Worm (Caenorhabditis elegans) whole organism, early embryonic: ENCODE measurements around the gene mrps-14.

Source experiments
- B0310.2 ChIP-seq: sonication (generic microtip); optimal IDR thresholded peaks from 2 replicates; lab custom pipeline; 2016; ENCODE audit warnings: mild to moderate bottlenecking, missing genetic modification characterization, missing compliant biosample characterization
- F13C5.2 ChIP-seq: sonication (generic microtip); optimal IDR thresholded peaks from 2 replicates; lab custom pipeline; 2017; ENCODE audit warnings: mild to moderate bottlenecking, missing genetic modification characterization, inconsistent platforms, missing compliant biosample characterization
- aly-1 ChIP-seq: sonication (generic microtip); optimal IDR thresholded peaks from 2 replicates; lab custom pipeline; 2016; ENCODE audit warnings: missing genetic modification characterization, missing compliant biosample characterization
- ama-1 ChIP-seq: fragments of 150-350 bp; optimal IDR thresholded peaks from 2 replicates; lab custom pipeline; 2014
- ceh-13 ChIP-seq: fragments of 200-800 bp; sonication (Bioruptor generic); optimal IDR thresholded peaks from 2 replicates; lab custom pipeline; 2018; ENCODE audit warnings: mild to moderate bottlenecking, missing genetic modification characterization, missing compliant biosample characterization
- ceh-36 ChIP-seq: sonication (generic microtip); optimal IDR thresholded peaks from 2 replicates; lab custom pipeline; 2016; ENCODE audit warnings: missing genetic modification characterization, inconsistent platforms, missing compliant biosample characterization
- ets-7 ChIP-seq: sonication (generic microtip); optimal IDR thresholded peaks from 2 replicates; lab custom pipeline; 2016; ENCODE audit warnings: missing genotype, missing genetic modification characterization, missing compliant biosample characterization
- flt-1 ChIP-seq: fragments of 200-800 bp; sonication (Bioruptor generic); IDR thresholded peaks from 2 replicates; pipeline ENCODE4 v1.3.6; 2022; ENCODE audit warnings: missing genetic modification characterization, missing compliant biosample characterization
- hmbx-1 ChIP-seq: sonication (generic microtip); optimal IDR thresholded peaks from 2 replicates; lab custom pipeline; 2016; ENCODE audit warnings: mild to moderate bottlenecking, missing genetic modification characterization, missing compliant biosample characterization
- hmg-4 ChIP-seq: fragments of 200-800 bp; sonication (Bioruptor generic); optimal IDR thresholded peaks from 2 replicates; lab custom pipeline; 2018; ENCODE audit warnings: mild to moderate bottlenecking, missing genetic modification characterization, missing compliant biosample characterization
- hnd-1 ChIP-seq: sonication (generic microtip); optimal IDR thresholded peaks from 2 replicates; lab custom pipeline; 2016; ENCODE audit warnings: missing genetic modification characterization, missing compliant biosample characterization
- pes-1 ChIP-seq: fragments of 200-800 bp; sonication (Bioruptor generic); IDR thresholded peaks from 2 replicates; pipeline ENCODE4 v1.3.6; 2022; ENCODE audit warnings: missing genetic modification reagents, missing genetic modification characterization, missing compliant biosample characterization
- scrt-1 ChIP-seq: fragments of 200-800 bp; sonication (Bioruptor generic); IDR thresholded peaks from 2 replicates; pipeline ENCODE4 v1.3.6; 2022; ENCODE audit warnings: missing genetic modification characterization, missing compliant biosample characterization
- sea-1 ChIP-seq: fragments of 200-800 bp; sonication (Bioruptor generic); conservative IDR thresholded peaks from 2 replicates; pipeline ENCODE4 v1.3.6; 2022; ENCODE audit warnings: missing genetic modification characterization, missing compliant biosample characterization
- tbx-11 ChIP-seq: fragments of 200-800 bp; sonication (Bioruptor generic); IDR thresholded peaks from 2 replicates; pipeline ENCODE4 v1.3.6; 2022; ENCODE audit warnings: missing genetic modification characterization, missing compliant biosample characterization
- tbx-37 ChIP-seq: fragments of 200-800 bp; sonication (Bioruptor generic); conservative IDR thresholded peaks from 2 replicates; pipeline ENCODE4 v1.3.6; 2022; ENCODE audit warnings: missing genetic modification reagents, missing genetic modification characterization, missing compliant biosample characterization
- tra-4 ChIP-seq: sonication (generic microtip); optimal IDR thresholded peaks from 2 replicates; lab custom pipeline; 2017; ENCODE audit warnings: missing genetic modification characterization, missing compliant biosample characterization

mrps-14 gene

DNA sequence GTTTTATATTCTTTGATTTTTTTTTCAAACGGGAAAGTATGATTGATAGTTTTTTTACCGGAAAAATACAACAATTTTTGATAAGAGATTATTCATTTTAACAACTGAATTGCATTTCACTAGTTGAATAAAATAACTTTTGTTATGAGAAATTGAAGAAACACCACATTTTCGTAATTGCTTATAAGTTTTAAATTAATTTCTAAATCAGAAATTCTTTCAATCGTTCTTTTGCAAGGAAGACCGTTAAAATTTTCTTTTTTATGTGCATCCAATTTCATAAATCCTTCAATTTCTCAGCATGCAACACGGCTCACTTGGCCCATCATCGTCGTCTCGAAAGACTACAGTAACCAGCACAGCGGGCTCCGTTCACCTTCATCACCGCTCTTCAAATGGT lies 19.7 kb downstream of the mrps-14 start, which contains the start of gene plc-3:
Gene plc-3, plus strand, starts transcription at position 301 of the 400 bp plus-strand sequence.
- TF ChIP-seq ceh-13 (GFP tag; lab: Kevin White, UChicago) (no peak), ama-1 (no peak), tra-4 (tag; lab: Kevin White, UChicago) (no peak), F13C5.2 (tag; lab: Kevin White, UChicago) (no peak), pes-1 (GFP tag; lab: Robert Waterston, UW) (no peak), hmbx-1 (tag; lab: Kevin White, UChicago) (no peak), scrt-1 (no peak), sea-1 (no peak), tbx-37 (GFP tag; lab: Robert Waterston, UW) (no peak), tbx-11 (GFP tag; lab: Robert Waterston, UW) (no peak), flt-1 (no peak), ceh-36 (tag; lab: Kevin White, UChicago) (no peak), hnd-1 (tag; lab: Kevin White, UChicago) (no peak), aly-1 (tag; lab: Kevin White, UChicago) (no peak), ets-7 (tag; lab: Kevin White, UChicago) (no peak)

DNA sequence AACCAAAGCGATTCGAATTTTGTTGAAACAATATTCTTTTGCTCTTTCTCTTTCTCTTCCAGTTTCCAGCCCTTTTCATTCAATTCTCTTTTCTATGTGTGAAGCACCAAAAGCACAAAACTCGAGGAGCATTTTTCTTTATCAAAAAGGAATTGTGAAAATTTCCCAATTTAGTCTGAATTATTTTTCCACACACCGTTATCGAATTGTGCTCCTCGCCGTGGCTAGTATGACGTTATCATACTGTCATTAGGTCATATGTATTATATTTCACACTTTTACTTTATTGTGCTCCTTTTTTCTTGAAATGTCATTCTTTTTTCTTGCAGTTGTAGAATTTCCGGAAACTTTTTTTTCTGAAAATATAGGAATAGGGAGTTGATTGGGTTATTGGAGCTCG lies 20.7 kb downstream of the mrps-14 start:
- TF ChIP-seq hnd-1 (tag; lab: Kevin White, UChicago) (no peak), hmg-4 (GFP tag; lab: Kevin White, UChicago) (no peak), B0310.2 (tag; lab: Kevin White, UChicago) (no peak), tra-4 (tag; lab: Kevin White, UChicago) (no peak), hmbx-1 (tag; lab: Kevin White, UChicago) (no peak), ama-1 (no peak), ceh-13 (GFP tag; lab: Kevin White, UChicago) (no peak), sea-1 (no peak), tbx-37 (GFP tag; lab: Robert Waterston, UW) (no peak), flt-1 (no peak), ceh-36 (tag; lab: Kevin White, UChicago) (no peak), tbx-11 (GFP tag; lab: Robert Waterston, UW) (no peak), ets-7 (tag; lab: Kevin White, UChicago) (no peak), F13C5.2 (tag; lab: Kevin White, UChicago) (no peak), scrt-1 (no peak), aly-1 (tag; lab: Kevin White, UChicago) (no peak), pes-1 (GFP tag; lab: Robert Waterston, UW) (no peak)

DNA sequence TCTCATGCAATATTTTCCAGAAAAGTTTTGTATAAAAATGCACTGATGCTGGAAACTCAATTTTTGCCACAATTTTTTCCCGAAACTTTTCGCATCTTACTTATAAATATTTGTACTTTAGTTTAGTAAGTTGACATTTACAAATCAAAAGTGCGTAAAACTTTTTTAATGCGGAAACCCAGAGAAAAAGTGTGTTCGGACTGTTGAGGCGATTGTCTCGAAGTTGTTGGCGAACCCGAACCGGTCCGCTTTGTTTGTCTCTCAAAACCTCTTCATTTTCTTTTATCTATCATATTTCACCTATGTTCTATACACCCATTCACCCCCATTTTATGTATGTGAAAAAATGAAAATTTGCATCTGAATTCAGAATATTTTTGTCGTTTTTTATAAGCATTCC lies 21.7 kb downstream of the mrps-14 start:
- TF ChIP-seq hnd-1 (tag; lab: Kevin White, UChicago) (no peak), tbx-37 (GFP tag; lab: Robert Waterston, UW) (no peak), hmg-4 (GFP tag; lab: Kevin White, UChicago) (no peak), pes-1 (GFP tag; lab: Robert Waterston, UW) (no peak), ceh-13 (GFP tag; lab: Kevin White, UChicago) (no peak), B0310.2 (tag; lab: Kevin White, UChicago) (no peak), flt-1 (no peak), ama-1 (no peak), tra-4 (tag; lab: Kevin White, UChicago) (no peak), tbx-11 (GFP tag; lab: Robert Waterston, UW) (no peak), aly-1 (tag; lab: Kevin White, UChicago) (no peak), ceh-36 (tag; lab: Kevin White, UChicago) (no peak), ets-7 (tag; lab: Kevin White, UChicago) (no peak), sea-1 (no peak), F13C5.2 (tag; lab: Kevin White, UChicago) (no peak), scrt-1 (no peak)

DNA sequence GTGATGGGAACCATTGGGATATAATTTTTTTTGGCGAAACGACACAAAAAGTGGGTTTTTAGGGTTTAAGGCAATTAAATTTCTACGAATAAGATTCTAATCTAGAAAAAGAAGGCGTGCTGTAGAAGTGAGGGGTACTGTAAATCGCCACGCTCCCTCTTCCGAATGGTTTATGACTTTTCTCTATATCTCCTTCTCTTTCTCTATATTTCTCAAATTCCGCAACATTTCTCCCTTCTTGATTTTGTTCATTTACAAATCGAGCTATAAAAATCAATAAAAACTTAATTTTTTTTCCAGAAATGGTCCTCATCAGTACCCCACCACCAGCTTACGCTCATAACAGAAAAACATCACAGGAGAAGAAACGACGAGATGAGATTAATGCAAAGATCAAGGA lies 24.1 kb downstream of the mrps-14 start, which contains the start of gene ref-1:
Gene ref-1, plus strand, starts transcription at position 301 of the 400 bp plus-strand sequence.
- TF ChIP-seq flt-1 (no peak), B0310.2 (tag; lab: Kevin White, UChicago) (no peak), ama-1 (no peak), scrt-1 (no peak), tbx-11 (GFP tag; lab: Robert Waterston, UW) (no peak), ceh-36 (tag; lab: Kevin White, UChicago) (no peak), ceh-13 (GFP tag; lab: Kevin White, UChicago) (no peak), tbx-37 (GFP tag; lab: Robert Waterston, UW) (no peak), aly-1 (tag; lab: Kevin White, UChicago) (no peak), hnd-1 (tag; lab: Kevin White, UChicago) (no peak), ets-7 (tag; lab: Kevin White, UChicago) (no peak), tra-4 (tag; lab: Kevin White, UChicago) (no peak), sea-1 (no peak), F13C5.2 (tag; lab: Kevin White, UChicago) (no peak), pes-1 (GFP tag; lab: Robert Waterston, UW) (no peak), hmg-4 (GFP tag; lab: Kevin White, UChicago) (no peak), hmbx-1 (tag; lab: Kevin White, UChicago) (no peak)

DNA sequence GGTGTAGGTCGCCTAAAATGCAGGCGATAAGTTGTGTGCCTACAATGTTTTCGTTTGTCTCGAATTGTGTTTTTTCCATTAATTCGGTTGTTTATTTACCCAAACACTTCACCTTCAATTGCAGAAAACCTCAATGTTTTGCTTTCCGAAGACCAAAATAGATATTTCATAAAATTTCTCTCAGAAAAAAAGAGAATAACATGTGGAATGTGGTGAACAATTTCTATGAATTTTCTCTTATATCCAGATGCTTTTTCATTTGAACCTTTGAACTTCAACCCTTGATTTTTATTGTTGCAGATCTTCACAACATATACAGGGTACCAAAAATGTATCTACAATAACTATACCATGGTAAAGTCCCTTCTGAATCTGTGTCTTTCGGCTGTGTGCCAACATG lies 35.9 kb downstream of the mrps-14 start, which contains the start of gene T01E8.1:
Gene T01E8.1, plus strand, starts transcription at position 301 of the 400 bp plus-strand sequence.
- TF ChIP-seq ets-7 (tag; lab: Kevin White, UChicago) (no peak), sea-1 (no peak), scrt-1 (no peak), pes-1 (GFP tag; lab: Robert Waterston, UW) (no peak), B0310.2 (tag; lab: Kevin White, UChicago) (no peak), tbx-11 (GFP tag; lab: Robert Waterston, UW) (no peak), hnd-1 (tag; lab: Kevin White, UChicago) (no peak), tbx-37 (GFP tag; lab: Robert Waterston, UW) (no peak), F13C5.2 (tag; lab: Kevin White, UChicago) (no peak), ama-1 (no peak), hmbx-1 (tag; lab: Kevin White, UChicago) (no peak)

DNA sequence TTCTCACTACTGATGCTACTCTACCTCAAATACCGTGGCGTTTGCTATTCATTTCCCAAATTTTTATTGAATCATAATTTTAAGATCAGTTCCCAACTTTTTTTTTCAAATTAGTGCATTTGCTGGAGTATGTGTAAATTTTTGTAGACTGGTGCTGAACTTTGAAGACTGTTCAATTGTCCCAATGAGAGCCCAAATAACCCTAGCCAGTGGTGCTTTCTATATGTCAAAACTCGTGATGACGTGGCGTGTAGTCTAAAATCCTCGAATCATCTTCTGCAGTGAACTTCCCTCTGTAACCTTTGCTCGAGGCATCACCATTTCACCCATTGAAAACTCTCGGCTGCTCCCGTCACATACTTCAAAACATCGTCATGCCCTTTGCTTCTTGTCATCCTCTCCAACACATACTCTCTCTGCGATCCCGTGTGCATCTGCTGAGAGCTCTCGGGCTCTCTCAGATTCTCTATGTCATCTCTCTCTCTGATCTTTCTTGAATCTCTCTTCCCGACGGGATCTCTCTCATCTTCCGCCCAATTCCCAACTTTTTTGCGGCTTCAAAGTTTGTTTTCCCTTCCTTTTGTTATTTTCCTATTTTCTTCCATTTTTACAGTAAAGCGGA lies 37.8 kb downstream of the mrps-14 start:
- TF ChIP-seq aly-1 (tag; lab: Kevin White, UChicago), result no peak
- TF ChIP-seq ets-7 (tag; lab: Kevin White, UChicago), result no peak
- no peak for TF ChIP-seq ceh-36 (tag; lab: Kevin White, UChicago)
- no peak for TF ChIP-seq flt-1
- TF ChIP-seq ceh-13 (GFP tag; lab: Kevin White, UChicago), result no peak
- TF ChIP-seq tbx-11 (GFP tag; lab: Robert Waterston, UW), result no peak
- no peak for TF ChIP-seq pes-1 (GFP tag; lab: Robert Waterston, UW)
